Worm (Caenorhabditis elegans) whole organism, midembryonic: ENCODE data around the gene F12A10.1.

ENCODE experiments used
- T22C8.4 ChIP-seq: fragments of 200-800 bp; sonication (Bioruptor generic); IDR thresholded peaks from 2 replicates; pipeline ENCODE4 v1.3.6; 2022; ENCODE audit warnings: missing genetic modification characterization, missing compliant biosample characterization
- cog-1 ChIP-seq: sonication (generic microtip); optimal IDR thresholded peaks from 2 replicates; lab custom pipeline; 2016; ENCODE audit warnings: missing genetic modification characterization, missing compliant biosample characterization
- flt-1 ChIP-seq: fragments of 200-800 bp; sonication (Bioruptor generic); IDR thresholded peaks from 2 replicates; pipeline ENCODE4 v1.3.6; 2022; ENCODE audit warnings: missing genetic modification characterization, missing compliant biosample characterization
- klf-2 ChIP-seq: fragments of 200-800 bp; sonication (Bioruptor generic); conservative IDR thresholded peaks from 2 replicates; pipeline ENCODE4 v1.3.6; 2022; ENCODE audit warnings: missing genetic modification reagents, missing genetic modification characterization, missing compliant biosample characterization
- med-1 ChIP-seq: sonication (generic microtip); optimal IDR thresholded peaks from 2 replicates; lab custom pipeline; 2017; ENCODE audit warnings: missing genetic modification characterization, mild to moderate bottlenecking, missing compliant biosample characterization, antibody characterized with exemption, missing genetic modification reagents; ENCODE audit not compliant: insufficient read depth
- tab-1 ChIP-seq: fragments of 200-800 bp; sonication (Bioruptor generic); IDR thresholded peaks from 2 replicates; pipeline ENCODE4 v1.3.6; 2022; ENCODE audit warnings: missing genetic modification characterization, missing compliant biosample characterization
- ztf-23 ChIP-seq: fragments of 200-800 bp; sonication (Bioruptor generic); IDR thresholded peaks from 2 replicates; pipeline ENCODE4 v1.3.6; 2022; ENCODE audit warnings: missing genetic modification reagents, missing genetic modification characterization, missing compliant biosample characterization
- ztf-29 ChIP-seq: fragments of 200-800 bp; sonication (Bioruptor generic); IDR thresholded peaks from 2 replicates; pipeline ENCODE4 v1.3.6; 2022; ENCODE audit warnings: missing genetic modification reagents, missing genetic modification characterization, missing compliant biosample characterization

ce11 chrII:5512473-5513097 is 16.2 kb downstream of the F12A10.1 start:
- no peak for TF ChIP-seq T22C8.4 (GFP tag; lab: Robert Waterston, UW)
- TF ChIP-seq ztf-29 = no peak
- no peak for TF ChIP-seq flt-1 (GFP tag; lab: Robert Waterston, UW)
- TF ChIP-seq med-1 = no peak
- no peak for TF ChIP-seq ztf-23 (GFP tag; lab: Robert Waterston, UW)
- TF ChIP-seq cog-1 (tag; lab: Kevin White, UChicago) = no peak
- TF ChIP-seq tab-1 (GFP tag; lab: Robert Waterston, UW) = no peak
- TF ChIP-seq klf-2 (GFP tag; lab: Robert Waterston, UW) = no peak
